Worm (Caenorhabditis elegans) whole organism, midembryonic: Measurements from ENCODE around the gene ZC262.13.

ENCODE experiments used
- cog-1 ChIP-seq: sonication (generic microtip); optimal IDR thresholded peaks from 2 replicates; lab custom pipeline; 2016; ENCODE audit warnings: missing genetic modification characterization, missing compliant biosample characterization
- flt-1 ChIP-seq: fragments of 200-800 bp; sonication (Bioruptor generic); IDR thresholded peaks from 2 replicates; pipeline ENCODE4 v1.3.6; 2022; ENCODE audit warnings: missing genetic modification characterization, missing compliant biosample characterization
- klf-2 ChIP-seq: fragments of 200-800 bp; sonication (Bioruptor generic); conservative IDR thresholded peaks from 2 replicates; pipeline ENCODE4 v1.3.6; 2022; ENCODE audit warnings: missing genetic modification reagents, missing genetic modification characterization, missing compliant biosample characterization
- med-1 ChIP-seq: sonication (generic microtip); optimal IDR thresholded peaks from 2 replicates; lab custom pipeline; 2017; ENCODE audit warnings: missing genetic modification characterization, mild to moderate bottlenecking, missing compliant biosample characterization, antibody characterized with exemption, missing genetic modification reagents; ENCODE audit not compliant: insufficient read depth
- ref-1 ChIP-seq: fragments of 200-800 bp; sonication (Bioruptor generic); conservative IDR thresholded peaks from 2 replicates; pipeline ENCODE4 v1.3.6; 2022; ENCODE audit warnings: missing genetic modification reagents, missing genetic modification characterization, missing compliant biosample characterization
- tab-1 ChIP-seq: fragments of 200-800 bp; sonication (Bioruptor generic); IDR thresholded peaks from 2 replicates; pipeline ENCODE4 v1.3.6; 2022; ENCODE audit warnings: missing genetic modification characterization, missing compliant biosample characterization
- ztf-29 ChIP-seq: fragments of 200-800 bp; sonication (Bioruptor generic); IDR thresholded peaks from 2 replicates; pipeline ENCODE4 v1.3.6; 2022; ENCODE audit warnings: missing genetic modification reagents, missing genetic modification characterization, missing compliant biosample characterization

ce11 chrIII:8355462-8355815 is 29.4 kb downstream of the ZC262.13 start:
- TF ChIP-seq klf-2 (GFP tag; lab: Robert Waterston, UW) (no peak), ref-1 (GFP tag; lab: Robert Waterston, UW) (no peak), flt-1 (no peak), tab-1 (GFP tag; lab: Robert Waterston, UW) (no peak), ztf-29 (GFP tag; lab: Robert Waterston, UW) (no peak), cog-1 (tag; lab: Kevin White, UChicago) (no peak), med-1 (GFP tag; lab: Kevin White, UChicago) (no peak)
